Worm (Caenorhabditis elegans) whole organism, L4 larva: ENCODE measurements around the gene emb-27.

Experiments
- F26F4.8 ChIP-seq: fragments of 200-800 bp; sonication (Bioruptor generic); conservative IDR thresholded peaks from 2 replicates; pipeline ENCODE4 v1.3.6; 2022; ENCODE audit warnings: missing genetic modification characterization, missing compliant biosample characterization
- F37D6.2 ChIP-seq: sonication (generic microtip); optimal IDR thresholded peaks from 2 replicates; lab custom pipeline; 2016; ENCODE audit warnings: mild to moderate bottlenecking, missing genetic modification characterization, missing compliant biosample characterization
- F49E8.2 ChIP-seq: sonication (generic microtip); optimal IDR thresholded peaks from 2 replicates; lab custom pipeline; 2016; ENCODE audit warnings: missing compliant biosample characterization, mild to moderate bottlenecking, missing genetic modification characterization, borderline replicate concordance
- Y105C5A.15 ChIP-seq: fragments of 200-800 bp; sonication (Bioruptor generic); IDR thresholded peaks from 2 replicates; pipeline ENCODE4 v1.3.6; 2022; ENCODE audit warnings: missing genetic modification characterization, missing compliant biosample characterization
- Y5F2A.4 ChIP-seq: fragments of 200-800 bp; sonication (Bioruptor generic); optimal IDR thresholded peaks from 2 replicates; lab custom pipeline; 2018; ENCODE audit warnings: mild to moderate bottlenecking, missing genetic modification characterization, missing compliant biosample characterization
- Y75B8A.6 ChIP-seq: fragments of 200-800 bp; sonication (Bioruptor generic); IDR thresholded peaks from 2 replicates; pipeline ENCODE4 v1.3.6; 2022; ENCODE audit warnings: missing genetic modification reagents, missing genetic modification characterization, missing compliant biosample characterization
- ceh-20 ChIP-seq: fragments of 200-800 bp; sonication (Bioruptor generic); IDR thresholded peaks from 2 replicates; pipeline ENCODE4 v1.3.6; 2022; ENCODE audit warnings: missing genetic modification reagents, missing genetic modification characterization, missing compliant biosample characterization
- ceh-44 ChIP-seq: fragments of 200-800 bp; sonication (Bioruptor generic); IDR thresholded peaks from 2 replicates; pipeline ENCODE4 v1.3.6; 2022; ENCODE audit warnings: missing genetic modification reagents, missing genetic modification characterization, missing compliant biosample characterization
- daf-16 ChIP-seq, 3 experiments: sonication (generic microtip); optimal IDR thresholded peaks; 2 replicates each; lab custom pipeline; 2016 to 2017; ENCODE audit warnings: missing genetic modification characterization in 3 of 3, missing genetic modification reagents in 3 of 3, mild to moderate bottlenecking in 2 of 3, missing compliant biosample characterization in 2 of 3, missing biosample characterization in 1 of 3, moderate library complexity in 1 of 3
- daf-19 ChIP-seq: fragments of 200-800 bp; sonication (Bioruptor generic); conservative IDR thresholded peaks from 2 replicates; pipeline ENCODE4 v1.3.6; 2022; ENCODE audit warnings: missing genetic modification characterization, missing compliant biosample characterization
- daf-8 ChIP-seq: fragments of 200-800 bp; sonication (Bioruptor generic); IDR thresholded peaks from 2 replicates; pipeline ENCODE4 v1.3.6; 2022; ENCODE audit warnings: missing genetic modification characterization, missing compliant biosample characterization
- dmd-8 ChIP-seq: fragments of 200-800 bp; sonication (Bioruptor generic); IDR thresholded peaks from 2 replicates; pipeline ENCODE4 v1.3.6; 2022; ENCODE audit warnings: missing genetic modification characterization, missing compliant biosample characterization
- dmd-9 ChIP-seq: fragments of 200-800 bp; sonication (Bioruptor generic); IDR thresholded peaks from 2 replicates; pipeline ENCODE4 v1.3.6; 2022; ENCODE audit warnings: missing genetic modification reagents, missing genetic modification characterization, missing compliant biosample characterization
- dpl-1 ChIP-seq: fragments of 150-350 bp; optimal IDR thresholded peaks from 2 replicates; lab custom pipeline; 2014; ENCODE audit warnings: missing biosample characterization, missing genetic modification reagents, missing genetic modification characterization
- duxl-1 ChIP-seq: sonication (generic microtip); optimal IDR thresholded peaks from 2 replicates; lab custom pipeline; 2016; ENCODE audit warnings: mild to moderate bottlenecking, missing genetic modification characterization, moderate library complexity, missing compliant biosample characterization; ENCODE audit not compliant: poor library complexity
- dve-1 ChIP-seq: sonication (generic microtip); optimal IDR thresholded peaks from 2 replicates; lab custom pipeline; 2017; ENCODE audit warnings: antibody characterized with exemption, mild to moderate bottlenecking, missing genetic modification characterization, missing compliant biosample characterization; ENCODE audit not compliant: insufficient read depth
- egl-43 ChIP-seq: fragments of 200-800 bp; sonication (Bioruptor generic); IDR thresholded peaks from 2 replicates; pipeline ENCODE4 v1.3.6; 2022; ENCODE audit warnings: missing genetic modification reagents, missing genetic modification characterization, missing compliant biosample characterization
- hlh-11 ChIP-seq: fragments of 200-800 bp; sonication (Bioruptor generic); optimal IDR thresholded peaks from 2 replicates; lab custom pipeline; 2018; ENCODE audit warnings: mild to moderate bottlenecking, missing genetic modification characterization, missing compliant biosample characterization
- hlh-30 ChIP-seq: sonication (generic microtip); optimal IDR thresholded peaks from 2 replicates; lab custom pipeline; 2017; ENCODE audit warnings: antibody characterized with exemption, mild to moderate bottlenecking, missing genetic modification characterization, missing compliant biosample characterization; ENCODE audit not compliant: insufficient read depth
- lin-29 ChIP-seq: fragments of 200-800 bp; sonication (Bioruptor generic); IDR thresholded peaks from 2 replicates; pipeline ENCODE4 v1.3.6; 2022; ENCODE audit warnings: missing genetic modification reagents, missing genetic modification characterization, missing compliant biosample characterization
- lin-38 ChIP-seq: fragments of 200-800 bp; sonication (Bioruptor generic); IDR thresholded peaks from 2 replicates; pipeline ENCODE4 v1.3.6; 2022; ENCODE audit warnings: missing genetic modification reagents, missing genetic modification characterization, missing compliant biosample characterization
- lin-39 ChIP-seq: fragments of 150-350 bp; optimal IDR thresholded peaks from 2 replicates; lab custom pipeline; 2014; ENCODE audit warnings: missing biosample characterization, missing genetic modification reagents, missing genetic modification characterization
- lsy-2 ChIP-seq, 2 experiments: fragments of 150-350 bp in 1 of 2; sonication (generic microtip) in 1 of 2; optimal IDR thresholded peaks; 2 replicates each; lab custom pipeline; 2014 to 2017; ENCODE audit warnings: missing biosample characterization in 2 of 2, missing genetic modification characterization in 2 of 2
- madf-5 ChIP-seq, 2 experiments: fragments of 200-800 bp; sonication (Bioruptor generic); IDR thresholded peaks; 2 replicates each; pipeline ENCODE4 v1.3.6; 2022; ENCODE audit warnings: missing compliant biosample characterization in 2 of 2, missing genetic modification characterization in 2 of 2
- madf-9 ChIP-seq: fragments of 200-800 bp; sonication (Bioruptor generic); conservative IDR thresholded peaks from 2 replicates; pipeline ENCODE4 v1.3.6; 2022; ENCODE audit warnings: missing genetic modification reagents, missing genetic modification characterization, missing compliant biosample characterization
- mdt-29 ChIP-seq: fragments of 200-800 bp; sonication (Bioruptor generic); IDR thresholded peaks from 2 replicates; pipeline ENCODE4 v1.3.6; 2022; ENCODE audit warnings: missing genetic modification reagents, missing genetic modification characterization, missing compliant biosample characterization
- mep-1 ChIP-seq: fragments of 150-350 bp; sonication (generic microtip); optimal IDR thresholded peaks from 3 replicates; lab custom pipeline; 2014; ENCODE audit warnings: missing biosample characterization, missing genetic modification characterization
- mxl-2 ChIP-seq: fragments of 200-800 bp; sonication (Bioruptor generic); conservative IDR thresholded peaks from 2 replicates; pipeline ENCODE4 v1.3.6; 2022; ENCODE audit warnings: missing genetic modification reagents, missing genetic modification characterization, missing compliant biosample characterization
- nhr-111 ChIP-seq: fragments of 200-800 bp; sonication (Bioruptor generic); optimal IDR thresholded peaks from 2 replicates; lab custom pipeline; 2018; ENCODE audit warnings: mild to moderate bottlenecking, missing genetic modification characterization, missing compliant biosample characterization
- nhr-25 ChIP-seq: sonication (generic microtip); optimal IDR thresholded peaks from 2 replicates; lab custom pipeline; 2017; ENCODE audit warnings: missing genetic modification characterization, mild to moderate bottlenecking, missing compliant biosample characterization, antibody characterized with exemption, moderate library complexity, borderline replicate concordance; ENCODE audit not compliant: insufficient read depth
- nhr-48 ChIP-seq: sonication (generic microtip); optimal IDR thresholded peaks from 2 replicates; lab custom pipeline; 2016; ENCODE audit warnings: mild to moderate bottlenecking, missing genetic modification characterization, missing compliant biosample characterization
- nhr-6 ChIP-seq: fragments of 150-350 bp; optimal IDR thresholded peaks from 2 replicates; lab custom pipeline; 2014; ENCODE audit warnings: missing biosample characterization, missing genetic modification characterization
- nhr-77 ChIP-seq: fragments of 150-350 bp; optimal IDR thresholded peaks from 2 replicates; lab custom pipeline; 2014; ENCODE audit warnings: missing biosample characterization, missing genetic modification characterization
- php-3 ChIP-seq: fragments of 200-800 bp; sonication (Bioruptor generic); IDR thresholded peaks from 2 replicates; pipeline ENCODE4 v1.3.6; 2022; ENCODE audit warnings: missing genetic modification reagents, missing genetic modification characterization, missing compliant biosample characterization
- spr-3 ChIP-seq: fragments of 200-800 bp; sonication (Bioruptor generic); optimal IDR thresholded peaks from 2 replicates; lab custom pipeline; 2018; ENCODE audit warnings: mild to moderate bottlenecking, missing genetic modification characterization, missing compliant biosample characterization
- tra-1 ChIP-seq: fragments of 200-800 bp; sonication (Bioruptor generic); IDR thresholded peaks from 2 replicates; pipeline ENCODE4 v1.3.6; 2022; ENCODE audit warnings: missing genetic modification reagents, missing genetic modification characterization, missing compliant biosample characterization
- unc-39 ChIP-seq: sonication (generic microtip); optimal IDR thresholded peaks from 2 replicates; lab custom pipeline; 2017; ENCODE audit warnings: missing biosample characterization, missing genetic modification characterization
- vab-7 ChIP-seq: fragments of 200-800 bp; sonication (Bioruptor generic); IDR thresholded peaks from 2 replicates; pipeline ENCODE4 v1.3.6; 2022; ENCODE audit warnings: missing genetic modification reagents, missing genetic modification characterization, missing compliant biosample characterization
- zip-11 ChIP-seq: fragments of 200-800 bp; sonication (Bioruptor generic); IDR thresholded peaks from 2 replicates; pipeline ENCODE4 v1.3.6; 2022; ENCODE audit warnings: missing genetic modification characterization, missing compliant biosample characterization
- ztf-11 ChIP-seq: fragments of 150-350 bp; optimal IDR thresholded peaks from 2 replicates; lab custom pipeline; 2014; ENCODE audit warnings: missing biosample characterization, missing genetic modification characterization
- ztf-7 ChIP-seq: fragments of 150-350 bp; optimal IDR thresholded peaks from 2 replicates; lab custom pipeline; 2014; ENCODE audit warnings: missing biosample characterization, missing genetic modification characterization

emb-27 gene

ce11 chrII:8124867-8125266 lies 37.1 kb downstream of the emb-27 start, which contains the start of gene ire-1 (continued):
- no peak for TF ChIP-seq unc-39 (tag; lab: Kevin White, UChicago)
- TF ChIP-seq hlh-11, result peak; percentile 44
- TF ChIP-seq nhr-111, result no peak
- 0 out of 2 replicates have a peak, but pooled peaks have one; percentile 17 for TF ChIP-seq daf-19 (GFP tag; lab: Robert Waterston, UW)
- TF ChIP-seq nhr-25, result no peak
- peak; percentile 72 for TF ChIP-seq dve-1 (tag; lab: Kevin White, UChicago)
- no peak for TF ChIP-seq nhr-48 (tag; lab: Kevin White, UChicago)
- TF ChIP-seq egl-43 (GFP tag; lab: Robert Waterston, UW), result no peak
- TF ChIP-seq F26F4.8 (GFP tag; lab: Robert Waterston, UW), result no peak
- TF ChIP-seq lsy-2 (tag; optimal IDR thresholded peaks at IDR 0.05; lab: Kevin White, UChicago), result peak; percentile 90 to 99
- no peak for TF ChIP-seq lin-39
- peak; percentile 54 for TF ChIP-seq lin-38 (GFP tag; lab: Robert Waterston, UW)
- no peak for TF ChIP-seq php-3 (GFP tag; lab: Robert Waterston, UW)
- TF ChIP-seq lin-29 (GFP tag; lab: Robert Waterston, UW), result no peak
- TF ChIP-seq Y105C5A.15 (GFP tag; lab: Robert Waterston, UW), result no peak
- TF ChIP-seq ztf-11 (tag; lab: Kevin White, UChicago), result no peak
- TF ChIP-seq mdt-29 (GFP tag; lab: Robert Waterston, UW), result no peak
- TF ChIP-seq F37D6.2, result no peak
- no peak for TF ChIP-seq daf-8 (GFP tag; lab: Robert Waterston, UW)
- TF ChIP-seq daf-16 (GFP tag; optimal IDR thresholded peaks at IDR 0.05; lab: Kevin White, UChicago), result no peak
- TF ChIP-seq daf-16 (tag; optimal IDR thresholded peaks at IDR 0.05; lab: Kevin White, UChicago), result peak; percentile 57
- no peak for TF ChIP-seq ceh-20 (GFP tag; lab: Robert Waterston, UW)
- no peak for TF ChIP-seq vab-7 (GFP tag; lab: Robert Waterston, UW)
- no peak for TF ChIP-seq spr-3 (GFP tag; lab: Kevin White, UChicago)
- no peak for TF ChIP-seq nhr-77
- no peak for TF ChIP-seq Y75B8A.6 (GFP tag; lab: Robert Waterston, UW)
- TF ChIP-seq dmd-9, result no peak
- no peak for TF ChIP-seq madf-5 (GFP tag; IDR thresholded peaks at IDR 0.05; lab: Robert Waterston, UW)
- TF ChIP-seq mep-1, result peak; percentile 70
- no peak for TF ChIP-seq ceh-44 (GFP tag; lab: Robert Waterston, UW)
- TF ChIP-seq F49E8.2, result no peak

DNA sequence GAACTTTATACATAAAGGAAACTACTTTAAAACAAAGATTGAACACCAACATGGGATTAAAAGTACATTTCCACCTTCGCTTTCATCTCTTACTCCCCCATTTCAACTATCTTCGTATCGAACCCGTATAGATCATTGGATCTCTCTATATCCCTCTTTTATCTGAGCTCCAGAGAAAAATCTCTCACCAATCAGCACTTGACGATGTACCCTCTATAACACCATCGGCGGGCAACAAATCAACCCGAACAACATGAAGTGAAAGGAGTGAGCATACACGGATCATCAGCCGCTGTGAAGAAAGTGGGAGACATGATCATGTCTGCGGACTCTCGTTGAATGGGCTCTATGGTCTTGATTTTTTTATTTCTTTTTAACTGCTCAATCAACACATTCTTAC lies 44.5 kb downstream of the emb-27 start:
- peak in 1 of 2 experiments; percentile 6 for TF ChIP-seq daf-16 (GFP tag; optimal IDR thresholded peaks at IDR 0.05; lab: Kevin White, UChicago)
- no peak for TF ChIP-seq daf-16 (tag; optimal IDR thresholded peaks at IDR 0.05; lab: Kevin White, UChicago)
- TF ChIP-seq lsy-2 (tag; optimal IDR thresholded peaks at IDR 0.05; lab: Kevin White, UChicago), result no peak

- TF ChIP-seq zip-11 (GFP tag; lab: Robert Waterston, UW), result no peak
- no peak for TF ChIP-seq hlh-30
- TF ChIP-seq nhr-111, result no peak
- no peak for TF ChIP-seq F49E8.2
- TF ChIP-seq nhr-25, result no peak
These were observed 45.8 kb downstream of the emb-27 start, which contains the start of gene unc-105 for ce11 chrII:8116159-8116558. Gene unc-105, plus strand, starts transcription at chrII:8116459.

- TF ChIP-seq mep-1 (no peak), dpl-1 (GFP tag; lab: Kevin White, UChicago) (no peak), F26F4.8 (GFP tag; lab: Robert Waterston, UW) (no peak), tra-1 (GFP tag; lab: Robert Waterston, UW) (no peak), duxl-1 (tag; lab: Kevin White, UChicago) (no peak), madf-9 (no peak), nhr-25 (no peak), dmd-8 (no peak), nhr-6 (tag; lab: Kevin White, UChicago) (no peak), ztf-7 (tag; lab: Kevin White, UChicago) (no peak), daf-16 (GFP tag; optimal IDR thresholded peaks at IDR 0.05; lab: Kevin White, UChicago) (no peak), daf-16 (tag; optimal IDR thresholded peaks at IDR 0.05; lab: Kevin White, UChicago) (no peak), mxl-2 (GFP tag; lab: Robert Waterston, UW) (no peak), Y5F2A.4 (GFP tag; lab: Kevin White, UChicago) (no peak)
These were observed 49.9 kb downstream of the emb-27 start, which contains the start of gene lron-4 for ce11 chrII:8112063-8112462. Gene lron-4, minus strand, starts transcription at chrII:8112163.
